Fruit fly (Drosophila melanogaster): ENCODE data around the gene mRpL23.

DNA sequence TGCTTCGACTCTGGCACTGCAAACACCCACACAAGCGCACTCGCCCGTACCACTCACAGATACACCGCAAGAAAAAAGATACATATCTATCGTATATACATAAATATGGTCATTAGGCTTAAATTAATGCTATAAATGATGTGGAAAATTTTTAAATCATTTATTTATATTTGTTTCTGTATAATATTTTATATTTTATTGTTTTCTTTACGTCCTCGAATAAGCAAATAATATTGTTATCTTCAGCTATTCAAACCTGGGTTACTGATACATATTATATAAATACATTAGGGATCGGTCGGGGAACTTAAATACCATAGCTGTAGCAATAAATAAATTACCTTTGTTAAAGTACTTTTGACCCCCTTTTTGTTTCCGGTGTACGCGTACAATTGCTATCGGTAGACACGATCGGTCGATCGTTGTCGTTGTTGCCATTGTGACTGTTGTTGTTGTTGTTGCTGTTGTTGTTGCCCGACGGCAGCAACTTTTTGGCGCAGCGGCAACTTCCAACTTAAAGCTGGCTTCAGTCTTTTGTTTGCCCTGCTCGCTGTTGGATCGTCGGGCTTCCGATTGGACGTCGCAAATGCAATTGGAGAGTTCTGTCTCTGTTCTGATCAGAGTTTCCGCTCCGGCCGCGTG, 44.0 kb upstream of the mRpL23 start:
- peak; percentile 61 for TF ChIP-seq CG9817 (tag; optimal IDR thresholded peaks at IDR 0.05)
- peak; percentile 85; the same call in 3 of the 4 replicates for TF ChIP-seq chinmo (GFP tag; IDR thresholded peaks at IDR 0.05; ENCODE audit: partially characterized antibody)
- no peak for TF ChIP-seq toy (GFP tag; IDR thresholded peaks at IDR 0.05)
- TF ChIP-seq trem (tag; optimal IDR thresholded peaks at IDR 0.05): peak; percentile 44
- 0 out of 3 replicates have a peak, but pooled peaks have one; percentile 16 for TF ChIP-seq ci (GFP tag; IDR thresholded peaks at IDR 0.05)
- peak; percentile 33; the same call in 1 of the 2 replicates for TF ChIP-seq ranshi (GFP tag; IDR thresholded peaks at IDR 0.05)

Data from whole organism, embryonic.